Fruit fly (Drosophila melanogaster) whole organism, adult: ENCODE measurements around the gene Samuel.
A peak's percentile ranks its signal among the peaks of the same experiment; 100 is the strongest.

ENCODE experiments used
- CG11617 ChIP-seq: fragments of 200-800 bp; sonication (Bioruptor generic); optimal IDR thresholded peaks from 2 replicates; lab custom pipeline; 2017; ENCODE audit warnings: mild to moderate bottlenecking, missing biosample characterization, missing genetic modification reagents, missing genetic modification characterization
- CG12768 ChIP-seq: fragments of 200-800 bp; sonication (Bioruptor generic); optimal IDR thresholded peaks from 2 replicates; lab custom pipeline; 2017; ENCODE audit warnings: missing biosample characterization, missing genetic modification characterization, mild to moderate bottlenecking, moderate library complexity, missing genetic modification reagents
- CG14711 ChIP-seq: fragments of 200-800 bp; sonication (Bioruptor generic); optimal IDR thresholded peaks from 2 replicates; lab custom pipeline; 2018; ENCODE audit warnings: missing biosample characterization, mild to moderate bottlenecking, missing genetic modification characterization, moderate library complexity
- CG1620 ChIP-seq: fragments of 200-800 bp; sonication (Bioruptor generic); optimal IDR thresholded peaks from 2 replicates; lab custom pipeline; 2016; ENCODE audit warnings: missing biosample characterization, missing genetic modification characterization
- CG33017 ChIP-seq: fragments of 200-800 bp; sonication (Bioruptor generic); optimal IDR thresholded peaks from 2 replicates; lab custom pipeline; 2018; ENCODE audit warnings: missing biosample characterization, mild to moderate bottlenecking, missing genetic modification characterization, moderate library complexity
- CG5204 ChIP-seq: fragments of 200-800 bp; sonication (Bioruptor generic); optimal IDR thresholded peaks from 2 replicates; lab custom pipeline; 2016; ENCODE audit warnings: missing biosample characterization, missing genetic modification characterization
- CG7045 ChIP-seq: fragments of 200-800 bp; sonication (Bioruptor generic); optimal IDR thresholded peaks from 2 replicates; lab custom pipeline; 2017; ENCODE audit warnings: missing biosample characterization, mild to moderate bottlenecking, missing genetic modification characterization
- CG7101 ChIP-seq: fragments of 200-800 bp; sonication (Bioruptor generic); optimal IDR thresholded peaks from 2 replicates; lab custom pipeline; 2018; ENCODE audit warnings: missing biosample characterization, mild to moderate bottlenecking, missing genetic modification characterization, moderate library complexity
- Clk ChIP-seq: fragments of 200-800 bp; sonication (Bioruptor generic); optimal IDR thresholded peaks from 2 replicates; lab custom pipeline; 2017; ENCODE audit warnings: missing biosample characterization, missing genetic modification characterization
- Crg-1 ChIP-seq: fragments of 200-800 bp; sonication (Bioruptor generic); optimal IDR thresholded peaks from 2 replicates; lab custom pipeline; 2016; ENCODE audit warnings: missing biosample characterization, missing genetic modification characterization
- Hr96 ChIP-seq: fragments of 200-800 bp; sonication (Bioruptor generic); optimal IDR thresholded peaks from 2 replicates; lab custom pipeline; 2016; ENCODE audit warnings: missing biosample characterization, missing genetic modification characterization
- Mnt ChIP-seq: fragments of 200-800 bp; sonication (Bioruptor generic); optimal IDR thresholded peaks from 2 replicates; lab custom pipeline; 2016; ENCODE audit warnings: missing biosample characterization, mild to moderate bottlenecking, missing genetic modification characterization
- bab1 ChIP-seq: fragments of 200-800 bp; sonication (Bioruptor generic); optimal IDR thresholded peaks from 3 replicates; lab custom pipeline; 2019; ENCODE audit warnings: missing biosample characterization, mild to moderate bottlenecking, missing genetic modification characterization, moderate library complexity
- cic ChIP-seq: fragments of 200-800 bp; sonication (Bioruptor generic); optimal IDR thresholded peaks from 2 replicates; lab custom pipeline; 2017; ENCODE audit warnings: missing biosample characterization, mild to moderate bottlenecking, missing genetic modification characterization, moderate library complexity
- cnc ChIP-seq, 2 experiments: fragments of >200 bp; optimal IDR thresholded peaks; 2 replicates each; lab custom pipeline; 2017
- kay ChIP-seq: fragments of 200-800 bp; sonication (Bioruptor generic); peaks from one replicate; lab custom pipeline; 2016; ENCODE audit warnings: missing biosample characterization, missing genetic modification characterization, borderline replicate concordance
- ovo ChIP-seq: fragments of 200-800 bp; sonication (Bioruptor generic); optimal IDR thresholded peaks from 2 replicates; lab custom pipeline; 2016; ENCODE audit warnings: missing biosample characterization, missing genetic modification characterization
- pad ChIP-seq: fragments of 200-800 bp; sonication (Bioruptor generic); optimal IDR thresholded peaks from 3 replicates; lab custom pipeline; 2017; ENCODE audit warnings: missing biosample characterization, missing genetic modification characterization, mild to moderate bottlenecking, moderate library complexity, missing genetic modification reagents
- tj ChIP-seq: fragments of 200-800 bp; sonication (Bioruptor generic); optimal IDR thresholded peaks from 3 replicates; lab custom pipeline; 2017; ENCODE audit warnings: missing biosample characterization, mild to moderate bottlenecking, missing genetic modification characterization, moderate library complexity
- toe ChIP-seq: fragments of 200-800 bp; sonication (Bioruptor generic); optimal IDR thresholded peaks from 2 replicates; lab custom pipeline; 2016; ENCODE audit warnings: missing biosample characterization, missing genetic modification characterization

Gene Samuel

DNA sequence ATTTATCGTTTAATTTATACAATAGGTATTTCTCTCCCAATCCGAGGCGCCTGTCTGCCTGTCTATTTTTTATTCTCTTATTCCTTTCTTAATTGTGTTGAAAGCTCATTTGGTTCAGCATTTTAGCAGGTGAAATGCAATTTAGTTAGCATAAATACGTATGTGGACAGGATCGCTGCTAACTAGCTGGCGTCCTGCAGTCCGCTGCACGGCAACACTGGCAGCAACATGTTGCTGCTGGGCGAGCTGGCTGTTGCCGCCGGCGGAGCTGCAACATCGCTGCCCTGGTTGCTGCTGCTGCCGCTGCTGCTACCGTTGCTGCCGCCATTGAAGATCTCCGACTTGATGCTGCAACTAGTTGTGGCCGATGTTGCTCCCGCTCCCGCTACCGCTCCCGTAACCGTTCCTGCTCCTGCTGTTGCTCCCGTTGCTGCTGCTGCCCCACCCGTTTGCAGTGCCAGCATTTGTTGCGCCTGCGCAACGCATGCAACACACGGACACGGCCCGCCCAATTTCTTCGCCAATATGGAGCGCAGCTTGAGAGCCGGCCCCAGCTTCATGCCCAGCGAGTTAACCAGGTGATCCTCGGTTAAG lies 52.7 kb downstream of the Samuel start:
- TF ChIP-seq CG5204 (GFP tag; lab: Kevin White, UChicago) (no peak), cic (GFP tag; lab: Kevin White, UChicago) (no peak), Crg-1 (no peak), ovo (GFP tag; lab: Kevin White, UChicago) (no peak), CG7045 (GFP tag; lab: Kevin White, UChicago) (no peak), Mnt (no peak), tj (no peak), CG1620 (GFP tag; lab: Kevin White, UChicago) (no peak), Hr96 (no peak), CG11617 (GFP tag; lab: Kevin White, UChicago) (no peak), cnc (optimal IDR thresholded peaks at IDR 0.05; lab: Kevin White, UChicago) (no peak), CG14711 (no peak)

DNA sequence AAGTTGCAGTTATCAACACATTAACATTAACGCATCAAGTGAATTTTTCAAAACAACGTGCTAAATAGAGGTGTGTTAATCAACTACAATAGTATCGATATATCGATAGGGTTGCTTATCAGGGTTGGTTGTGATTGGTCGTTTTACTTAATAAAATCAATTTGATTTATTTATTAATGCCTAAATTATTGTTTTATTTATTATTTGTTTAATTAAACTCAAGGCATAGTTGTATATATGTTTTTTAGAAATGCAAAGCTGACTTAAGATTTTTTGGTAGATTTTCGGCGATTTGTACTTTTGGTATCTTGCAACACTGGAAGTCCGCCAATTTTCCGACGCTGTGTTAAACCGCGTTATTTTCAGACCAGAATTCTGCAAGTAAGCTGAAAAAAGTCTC lies 55.8 kb downstream of the Samuel start, which contains the start of the genes Art8 and dUTPase:
Gene Art8 (minus strand): TSS at position 88 of the 400 bp plus-strand sequence.
Gene dUTPase (plus strand): TSS at position 314 of the 400 bp plus-strand sequence.
- TF ChIP-seq CG5204 (GFP tag; lab: Kevin White, UChicago) = no peak
- TF ChIP-seq CG33017 (tag; lab: Kevin White, UChicago) = peak; percentile 68
- TF ChIP-seq Mnt = peak; percentile 84
- TF ChIP-seq cic (GFP tag; lab: Kevin White, UChicago) = no peak
- peak; percentile 15 for TF ChIP-seq CG12768
- TF ChIP-seq ovo (GFP tag; lab: Kevin White, UChicago) = peak; percentile 39
- peak; percentile 69 for TF ChIP-seq CG11617 (GFP tag; lab: Kevin White, UChicago)
- peak; percentile 61 for TF ChIP-seq Crg-1
- TF ChIP-seq bab1 = peak; percentile 86
- TF ChIP-seq CG14711 = peak; percentile 91
- TF ChIP-seq pad = peak; percentile 42
- TF ChIP-seq tj = peak; percentile 66
- TF ChIP-seq toe (GFP tag; lab: Kevin White, UChicago) = peak; percentile 64
- TF ChIP-seq CG7045 (GFP tag; lab: Kevin White, UChicago) = peak; percentile 52
- no peak for TF ChIP-seq cnc (optimal IDR thresholded peaks at IDR 0.05; lab: Kevin White, UChicago)
- peak; percentile 34 for TF ChIP-seq Clk (GFP tag; lab: Kevin White, UChicago)
- no peak for TF ChIP-seq kay (GFP tag; lab: Kevin White, UChicago)
- TF ChIP-seq CG1620 (GFP tag; lab: Kevin White, UChicago) = peak; percentile 51
- peak; percentile 81 for TF ChIP-seq CG7101 (tag; lab: Kevin White, UChicago)
- TF ChIP-seq Hr96 = no peak

DNA sequence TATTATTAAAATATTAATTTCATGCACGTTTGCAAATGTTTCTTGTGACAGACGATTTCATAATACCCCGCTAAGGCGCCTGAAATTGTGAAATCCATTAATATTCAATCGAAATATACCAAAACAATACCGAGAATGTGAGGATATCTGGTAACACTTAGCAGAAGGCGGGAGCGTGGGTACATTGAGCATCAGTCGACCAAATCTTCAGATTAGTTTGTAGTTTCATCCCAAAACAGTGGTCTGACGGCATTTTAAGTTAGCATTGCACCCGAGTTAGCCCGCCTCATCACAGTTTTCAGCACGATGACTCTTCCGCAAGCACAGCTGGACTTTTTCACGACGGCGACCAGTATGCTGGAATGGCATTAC lies 62.1 kb downstream of the Samuel start, which contains the start of gene Nup154:
Gene Nup154 (plus strand): TSS at position 147 of the 372 bp plus-strand sequence.
- TF ChIP-seq tj = no peak
- TF ChIP-seq CG7101 (tag; lab: Kevin White, UChicago) = no peak
- no peak for TF ChIP-seq Crg-1
- TF ChIP-seq CG5204 (GFP tag; lab: Kevin White, UChicago) = no peak
- TF ChIP-seq CG11617 (GFP tag; lab: Kevin White, UChicago) = no peak
- TF ChIP-seq CG12768 = no peak
- TF ChIP-seq cnc (optimal IDR thresholded peaks at IDR 0.05; lab: Kevin White, UChicago) = no peak
- no peak for TF ChIP-seq Hr96
- no peak for TF ChIP-seq pad
- TF ChIP-seq Clk (GFP tag; lab: Kevin White, UChicago) = no peak
- TF ChIP-seq CG1620 (GFP tag; lab: Kevin White, UChicago) = no peak
- no peak for TF ChIP-seq kay (GFP tag; lab: Kevin White, UChicago)
- no peak for TF ChIP-seq CG33017 (tag; lab: Kevin White, UChicago)
- no peak for TF ChIP-seq toe (GFP tag; lab: Kevin White, UChicago)

DNA sequence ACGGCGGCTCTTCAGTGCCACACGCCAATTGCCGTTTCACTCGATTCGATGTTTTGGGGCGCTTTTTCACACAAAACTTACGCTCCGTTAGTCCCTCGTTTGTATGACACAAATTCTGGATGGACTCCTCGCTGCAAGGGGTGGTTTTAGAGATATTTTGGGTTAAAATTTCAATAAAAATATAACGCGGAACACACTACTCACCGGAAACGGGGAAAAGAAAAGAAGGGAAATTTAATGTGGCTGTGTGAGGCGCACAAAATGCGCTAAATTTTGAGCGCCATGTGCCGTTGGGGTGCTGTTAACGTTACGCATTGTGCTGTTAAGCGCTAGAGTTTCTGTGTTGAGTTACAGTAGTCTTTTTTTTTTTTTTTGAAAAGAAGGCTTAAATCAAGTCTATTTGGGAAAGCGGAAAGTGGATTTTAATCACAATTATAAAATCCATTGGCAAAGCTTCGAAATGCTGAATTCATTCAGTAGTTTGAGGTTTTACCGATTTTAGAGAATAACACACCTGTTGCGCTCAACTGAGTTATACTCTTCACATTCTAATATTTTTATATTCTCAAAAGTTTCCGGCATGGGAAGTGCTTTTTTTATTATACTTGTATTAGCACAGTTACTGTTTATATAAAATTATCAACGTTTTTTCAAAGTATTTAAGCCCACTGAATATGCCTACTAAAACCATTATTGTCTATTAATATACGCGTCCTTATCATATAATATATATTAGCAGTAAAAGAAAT lies 62.7 kb downstream of the Samuel start, which contains the start of gene RpL9:
Gene RpL9 (minus strand): TSS at position 265 of the 749 bp plus-strand sequence.
- TF ChIP-seq cnc (optimal IDR thresholded peaks at IDR 0.05; lab: Kevin White, UChicago) (no peak), kay (GFP tag; lab: Kevin White, UChicago) (no peak), CG7101 (tag; lab: Kevin White, UChicago) (peak; percentile 79), CG1620 (GFP tag; lab: Kevin White, UChicago) (peak; percentile 64), CG14711 (peak; percentile 52), CG5204 (GFP tag; lab: Kevin White, UChicago) (peak; percentile 57), Clk (GFP tag; lab: Kevin White, UChicago) (no peak), Crg-1 (peak; percentile 43), tj (peak; percentile 52), toe (GFP tag; lab: Kevin White, UChicago) (peak; percentile 53), Mnt (peak; percentile 87), CG7045 (GFP tag; lab: Kevin White, UChicago) (peak; percentile 72), pad (peak; percentile 53), CG12768 (peak; percentile 73), CG33017 (tag; lab: Kevin White, UChicago) (peak; percentile 78), cic (GFP tag; lab: Kevin White, UChicago) (no peak), bab1 (peak; percentile 85), CG11617 (GFP tag; lab: Kevin White, UChicago) (peak; percentile 81), Hr96 (peak; percentile 49), ovo (GFP tag; lab: Kevin White, UChicago) (peak; percentile 45)

DNA sequence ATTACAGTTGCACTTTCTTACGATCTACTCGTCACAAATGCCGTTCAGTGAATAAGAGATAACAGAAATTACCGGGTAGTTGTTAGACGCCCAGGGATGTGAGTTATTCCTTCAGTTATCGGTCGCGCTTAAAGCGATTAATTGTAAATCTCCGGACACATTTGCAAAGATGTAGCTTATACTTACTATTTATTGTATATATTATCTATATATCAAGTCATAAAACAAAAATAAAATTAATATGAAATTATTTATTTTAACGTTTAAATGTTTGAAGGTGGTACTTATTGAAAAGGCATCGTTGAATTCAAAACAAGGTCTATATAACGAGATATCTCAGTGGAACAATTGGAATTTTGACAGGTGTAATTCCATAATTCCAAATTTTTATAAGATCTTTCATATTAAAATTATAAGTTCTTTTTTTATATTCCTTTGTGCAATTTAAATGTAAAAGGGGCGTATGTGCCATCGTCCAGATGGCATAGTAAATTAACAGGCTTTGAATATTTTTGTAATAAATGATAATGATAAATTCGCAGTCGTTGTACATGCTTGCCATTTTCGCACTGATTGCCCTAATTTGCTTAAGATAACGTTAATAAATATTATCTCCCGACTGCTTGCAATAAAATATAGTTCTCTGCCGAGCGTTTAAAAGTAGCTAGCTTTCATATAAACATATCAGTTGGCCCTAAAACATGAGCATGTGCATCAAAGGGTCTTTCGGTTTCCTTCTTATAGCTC lies 65.2 kb downstream of the Samuel start, which contains the start of the genes aub and lectin-33A:
Gene aub (minus strand): TSS at position 101 of the 747 bp plus-strand sequence.
Gene lectin-33A (plus strand): TSS at position 697 of the 747 bp plus-strand sequence.
- no peak for TF ChIP-seq CG5204 (GFP tag; lab: Kevin White, UChicago)
- no peak for TF ChIP-seq CG1620 (GFP tag; lab: Kevin White, UChicago)
- TF ChIP-seq cnc (optimal IDR thresholded peaks at IDR 0.05; lab: Kevin White, UChicago) = no peak
- no peak for TF ChIP-seq CG7101 (tag; lab: Kevin White, UChicago)
- no peak for TF ChIP-seq CG33017 (tag; lab: Kevin White, UChicago)
- TF ChIP-seq Clk (GFP tag; lab: Kevin White, UChicago) = no peak
- no peak for TF ChIP-seq CG12768
- no peak for TF ChIP-seq CG11617 (GFP tag; lab: Kevin White, UChicago)
- no peak for TF ChIP-seq CG14711
- TF ChIP-seq Hr96 = no peak
- no peak for TF ChIP-seq bab1
- TF ChIP-seq Mnt = no peak
